Worm (Caenorhabditis elegans): ENCODE measurements around the gene srt-54.

DNA sequence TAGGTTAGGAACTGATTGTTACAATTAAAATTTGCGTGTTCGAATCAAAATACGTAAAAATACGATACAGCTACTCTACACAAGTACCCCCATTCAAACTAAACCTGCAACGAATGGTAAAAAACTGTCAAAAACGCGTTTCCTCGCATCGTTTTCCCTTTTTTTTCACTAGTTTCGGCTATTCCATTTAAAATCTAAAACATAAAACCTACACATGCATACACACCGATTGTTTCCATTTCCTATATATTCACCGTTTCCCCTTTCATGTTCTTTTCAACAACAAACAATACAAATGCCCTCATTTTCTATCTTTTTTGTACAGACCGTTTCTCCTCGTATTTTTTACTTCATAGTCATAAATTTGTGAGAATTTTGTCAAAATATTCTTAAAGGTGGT, 48.3 kb upstream of the srt-54 start:
- no peak for TF ChIP-seq snpc-4 (tag; optimal IDR thresholded peaks at IDR 0.05)
- no peak for TF ChIP-seq R02D3.7 (tag; optimal IDR thresholded peaks at IDR 0.05)
- no peak for TF ChIP-seq unc-39 (tag; optimal IDR thresholded peaks at IDR 0.05)
- TF ChIP-seq nhr-237 (tag; optimal IDR thresholded peaks at IDR 0.05) = no peak
- no peak for TF ChIP-seq pqm-1 (tag; optimal IDR thresholded peaks at IDR 0.05)
- TF ChIP-seq ZK546.5 (tag; optimal IDR thresholded peaks at IDR 0.05) = no peak
- no peak for TF ChIP-seq pha-4 (tag; optimal IDR thresholded peaks at IDR 0.05)
- TF ChIP-seq elt-3 (tag; optimal IDR thresholded peaks at IDR 0.05) = no peak
- TF ChIP-seq aly-2 (tag; optimal IDR thresholded peaks at IDR 0.05) = no peak
- no peak for TF ChIP-seq skn-1 (tag; optimal IDR thresholded peaks at IDR 0.05)
- TF ChIP-seq sea-2 (GFP tag; optimal IDR thresholded peaks at IDR 0.05) = no peak
